Worm (Caenorhabditis elegans) whole organism, L1 larva: Measurements from ENCODE around the gene flwr-1.
A peak's percentile ranks its signal among the peaks of the same experiment; 100 is the strongest.

Experiments used
- C04F5.9 ChIP-seq: sonication (generic microtip); optimal IDR thresholded peaks from 2 replicates; lab custom pipeline; 2016; ENCODE audit warnings: missing genetic modification characterization, missing compliant biosample characterization
- C34B4.2 ChIP-seq: sonication (generic microtip); optimal IDR thresholded peaks from 2 replicates; lab custom pipeline; 2017; ENCODE audit warnings: mild to moderate bottlenecking, missing genetic modification characterization, missing compliant biosample characterization
- Y116A8C.19 ChIP-seq: sonication (generic microtip); optimal IDR thresholded peaks from 2 replicates; lab custom pipeline; 2016; ENCODE audit warnings: missing compliant biosample characterization, missing genetic modification characterization, borderline replicate concordance
- aha-1 ChIP-seq: fragments of 150-350 bp; optimal IDR thresholded peaks from 2 replicates; lab custom pipeline; 2014; ENCODE audit warnings: missing biosample characterization, missing genetic modification characterization
- alr-1 ChIP-seq: fragments of 200-800 bp; sonication (Bioruptor generic); optimal IDR thresholded peaks from 2 replicates; lab custom pipeline; 2018; ENCODE audit warnings: borderline replicate concordance, mild to moderate bottlenecking, missing genetic modification characterization, missing compliant biosample characterization
- ama-1 ChIP-seq: fragments of 150-350 bp; optimal IDR thresholded peaks from 2 replicates; lab custom pipeline; 2014
- ceh-63 ChIP-seq: fragments of 200-800 bp; sonication (Bioruptor generic); optimal IDR thresholded peaks from 2 replicates; lab custom pipeline; 2018; ENCODE audit warnings: mild to moderate bottlenecking, missing genetic modification characterization, missing compliant biosample characterization
- ceh-8 ChIP-seq: fragments of 200-800 bp; sonication (Bioruptor generic); optimal IDR thresholded peaks from 2 replicates; lab custom pipeline; 2018; ENCODE audit warnings: mild to moderate bottlenecking, missing genetic modification characterization, moderate library complexity, missing compliant biosample characterization
- ceh-88 ChIP-seq: fragments of 200-800 bp; sonication (Bioruptor generic); IDR thresholded peaks from 2 replicates; pipeline ENCODE4 v1.3.6; 2022; ENCODE audit warnings: missing genetic modification characterization, missing compliant biosample characterization
- dsc-1 ChIP-seq: sonication (generic microtip); optimal IDR thresholded peaks from 2 replicates; lab custom pipeline; 2016; ENCODE audit warnings: mild to moderate bottlenecking, missing genetic modification characterization, missing compliant biosample characterization
- efl-3 ChIP-seq: fragments of 200-800 bp; sonication (Bioruptor generic); optimal IDR thresholded peaks from 2 replicates; lab custom pipeline; 2018; ENCODE audit warnings: mild to moderate bottlenecking, missing genetic modification characterization, missing compliant biosample characterization
- egl-13 ChIP-seq: sonication (generic microtip); optimal IDR thresholded peaks from 2 replicates; lab custom pipeline; 2016; ENCODE audit warnings: missing genotype, missing genetic modification reagents, missing genetic modification characterization, missing compliant biosample characterization
- egl-27 ChIP-seq, 2 experiments: fragments of 150-350 bp in 1 of 2; sonication (generic microtip); optimal IDR thresholded peaks; 3 replicates each; lab custom pipeline; 2017 to 2018; ENCODE audit warnings: missing biosample characterization in 2 of 2, missing genetic modification characterization in 2 of 2, missing genetic modification reagents in 2 of 2
- elt-3 ChIP-seq, 6 experiments: fragments of 150-350 bp in 1 of 6; sonication (generic microtip); optimal IDR thresholded peaks; 2 replicates each; lab custom pipeline; 2017 to 2018; ENCODE audit warnings: missing biosample characterization in 6 of 6, missing genetic modification characterization in 6 of 6, inconsistent platforms in 1 of 6
- fkh-10 ChIP-seq: sonication (generic microtip); optimal IDR thresholded peaks from 2 replicates; lab custom pipeline; 2017; ENCODE audit warnings: missing biosample characterization, missing genetic modification reagents, missing genetic modification characterization
- hlh-17 ChIP-seq: fragments of 200-800 bp; sonication (Bioruptor generic); optimal IDR thresholded peaks from 2 replicates; lab custom pipeline; 2018; ENCODE audit warnings: missing genetic modification characterization, mild to moderate bottlenecking, missing compliant biosample characterization, moderate library complexity, borderline replicate concordance
- hlh-4 ChIP-seq: sonication (generic microtip); optimal IDR thresholded peaks from 2 replicates; lab custom pipeline; 2016; ENCODE audit warnings: mild to moderate bottlenecking, missing genetic modification characterization, missing compliant biosample characterization
- irx-1 ChIP-seq: sonication (generic microtip); optimal IDR thresholded peaks from 2 replicates; lab custom pipeline; 2016; ENCODE audit warnings: missing genetic modification characterization, missing compliant biosample characterization
- jun-1 ChIP-seq: fragments of 150-350 bp; optimal IDR thresholded peaks from 2 replicates; lab custom pipeline; 2014; ENCODE audit warnings: missing biosample characterization, missing genetic modification reagents, missing genetic modification characterization
- lin-39 ChIP-seq: fragments of 150-350 bp; optimal IDR thresholded peaks from 2 replicates; lab custom pipeline; 2014; ENCODE audit warnings: missing biosample characterization, missing genetic modification reagents, missing genetic modification characterization
- mdl-1 ChIP-seq, 2 experiments: fragments of 150-350 bp; optimal IDR thresholded peaks; 2 replicates each; lab custom pipeline; 2014 to 2017; ENCODE audit warnings: missing biosample characterization in 2 of 2, missing genetic modification characterization in 2 of 2, inconsistent platforms in 1 of 2
- mep-1 ChIP-seq: fragments of 150-350 bp; optimal IDR thresholded peaks from 2 replicates; lab custom pipeline; 2014; ENCODE audit warnings: missing biosample characterization, missing genetic modification characterization
- nhr-11 ChIP-seq: fragments of 150-350 bp; optimal IDR thresholded peaks from 2 replicates; lab custom pipeline; 2014; ENCODE audit warnings: missing biosample characterization, missing genetic modification characterization
- nhr-19 ChIP-seq: fragments of 200-800 bp; sonication (Bioruptor generic); conservative IDR thresholded peaks from 2 replicates; pipeline ENCODE4 v1.3.6; 2022; ENCODE audit warnings: missing genetic modification characterization, missing compliant biosample characterization
- nhr-20 ChIP-seq: sonication (generic microtip); optimal IDR thresholded peaks from 2 replicates; lab custom pipeline; 2016; ENCODE audit warnings: mild to moderate bottlenecking, missing genetic modification characterization, missing compliant biosample characterization
- nhr-237 ChIP-seq: fragments of 150-350 bp; optimal IDR thresholded peaks from 2 replicates; lab custom pipeline; 2014; ENCODE audit warnings: missing biosample characterization, missing genetic modification characterization
- nhr-28 ChIP-seq: fragments of 150-350 bp; optimal IDR thresholded peaks from 2 replicates; lab custom pipeline; 2014; ENCODE audit warnings: missing biosample characterization, missing genetic modification characterization
- nhr-71 ChIP-seq: sonication (generic microtip); optimal IDR thresholded peaks from 2 replicates; lab custom pipeline; 2016; ENCODE audit warnings: mild to moderate bottlenecking, missing genetic modification characterization, moderate library complexity, missing compliant biosample characterization
- nhr-76 ChIP-seq: sonication (generic microtip); optimal IDR thresholded peaks from 2 replicates; lab custom pipeline; 2017; ENCODE audit warnings: missing biosample characterization, missing genetic modification characterization
- nhr-84 ChIP-seq: sonication (generic microtip); optimal IDR thresholded peaks from 2 replicates; lab custom pipeline; 2017; ENCODE audit warnings: missing biosample characterization, missing genetic modification characterization
- nhr-85 ChIP-seq: sonication (generic microtip); peaks from one replicate; lab custom pipeline; 2016; ENCODE audit warnings: missing genetic modification characterization, inconsistent platforms, missing compliant biosample characterization
- pag-3 ChIP-seq: sonication (generic microtip); optimal IDR thresholded peaks from 2 replicates; lab custom pipeline; 2017; ENCODE audit warnings: missing genetic modification characterization, mild to moderate bottlenecking, missing compliant biosample characterization, antibody characterized with exemption, borderline replicate concordance; ENCODE audit not compliant: insufficient read depth
- pax-3 ChIP-seq: fragments of 200-800 bp; sonication (Bioruptor generic); optimal IDR thresholded peaks from 2 replicates; lab custom pipeline; 2018; ENCODE audit warnings: mild to moderate bottlenecking, missing genetic modification characterization, moderate library complexity, missing compliant biosample characterization
- rnt-1 ChIP-seq: sonication (generic microtip); optimal IDR thresholded peaks from 2 replicates; lab custom pipeline; 2016; ENCODE audit warnings: mild to moderate bottlenecking, missing genetic modification characterization, moderate library complexity, missing compliant biosample characterization
- snpc-4 ChIP-seq: fragments of 150-350 bp; optimal IDR thresholded peaks from 2 replicates; lab custom pipeline; 2014; ENCODE audit warnings: missing biosample characterization, missing genetic modification characterization
- sox-4 ChIP-seq: sonication (generic microtip); optimal IDR thresholded peaks from 2 replicates; lab custom pipeline; 2016; ENCODE audit warnings: missing genetic modification characterization, missing compliant biosample characterization
- sup-37 ChIP-seq: fragments of 200-800 bp; sonication (Bioruptor generic); optimal IDR thresholded peaks from 2 replicates; lab custom pipeline; 2018; ENCODE audit warnings: mild to moderate bottlenecking, missing genetic modification characterization, missing compliant biosample characterization
- tbx-2 ChIP-seq: sonication (generic microtip); optimal IDR thresholded peaks from 2 replicates; lab custom pipeline; 2016; ENCODE audit warnings: missing genetic modification characterization, missing compliant biosample characterization
- unc-30 ChIP-seq: sonication (generic microtip); optimal IDR thresholded peaks from 2 replicates; lab custom pipeline; 2017; ENCODE audit warnings: missing biosample characterization, missing genetic modification characterization
- unc-62 ChIP-seq: fragments of 150-350 bp; optimal IDR thresholded peaks from 2 replicates; lab custom pipeline; 2014; ENCODE audit warnings: missing biosample characterization, missing genetic modification reagents, missing genetic modification characterization
- vab-15 ChIP-seq: sonication (generic microtip); optimal IDR thresholded peaks from 2 replicates; lab custom pipeline; 2017; ENCODE audit warnings: missing genotype, mild to moderate bottlenecking, missing genetic modification characterization, missing compliant biosample characterization
- xbp-1 ChIP-seq: sonication (generic microtip); optimal IDR thresholded peaks from 2 replicates; lab custom pipeline; 2016; ENCODE audit warnings: missing genetic modification characterization, missing compliant biosample characterization
- zag-1 ChIP-seq: fragments of 150-350 bp; optimal IDR thresholded peaks from 2 replicates; lab custom pipeline; 2014; ENCODE audit warnings: missing biosample characterization, missing genetic modification characterization
- ztf-4 ChIP-seq: fragments of 150-350 bp; optimal IDR thresholded peaks from 2 replicates; lab custom pipeline; 2014; ENCODE audit warnings: missing biosample characterization, missing genetic modification characterization

flwr-1 gene

DNA sequence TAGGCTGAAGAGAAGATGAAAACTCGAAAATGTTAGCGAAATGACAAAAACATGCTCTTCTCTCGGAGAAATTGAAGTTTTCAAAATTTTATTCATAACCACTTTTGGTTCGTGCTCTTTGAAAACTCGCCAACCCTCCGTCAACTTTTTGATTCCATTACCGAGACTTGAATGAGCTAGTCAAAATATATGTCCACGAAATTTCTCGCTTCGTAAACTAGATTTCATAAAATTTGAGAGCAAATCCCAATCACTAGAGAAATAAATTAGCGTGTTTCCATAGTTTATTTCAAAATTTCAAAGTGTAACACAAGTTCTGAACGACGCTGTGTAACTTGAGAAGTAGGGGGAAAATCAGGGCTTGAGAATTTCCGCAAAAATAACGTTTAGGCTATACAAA is 23.7 kb upstream of the flwr-1 start:
- TF ChIP-seq nhr-85 (tag; lab: Kevin White, UChicago): peak; percentile 14
- TF ChIP-seq rnt-1: no peak
- no peak for TF ChIP-seq dsc-1
- no peak for TF ChIP-seq mep-1
- TF ChIP-seq fkh-10: peak; percentile 8
- no peak for TF ChIP-seq sox-4 (tag; lab: Kevin White, UChicago)
- no peak for TF ChIP-seq hlh-17 (GFP tag; lab: Kevin White, UChicago)
- TF ChIP-seq, all 84 proteins: peak for 2

DNA sequence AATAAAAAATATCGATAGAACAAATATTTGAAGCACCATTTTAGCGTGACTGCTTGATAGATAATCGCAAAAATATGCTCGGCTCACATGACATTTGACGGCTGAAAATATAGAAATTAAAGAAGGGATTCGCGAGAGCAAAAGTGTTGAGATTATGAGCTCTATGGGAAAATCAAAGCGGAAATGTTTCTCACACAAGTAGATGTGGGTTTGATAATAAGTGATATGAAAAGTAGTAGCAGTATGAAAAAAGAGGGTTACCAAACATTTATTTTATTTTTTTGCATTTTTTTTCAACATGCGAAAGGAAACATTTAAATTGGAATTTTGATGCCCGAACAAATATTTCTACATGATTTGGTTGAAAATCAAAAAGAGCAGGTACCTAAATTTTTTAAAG is 21.2 kb upstream of the flwr-1 start, which contains the start of gene iglr-1:
iglr-1 (minus strand) TSS at position 101 of the 400 bp plus-strand sequence.
- TF ChIP-seq pag-3 (tag; lab: Kevin White, UChicago) (no peak), hlh-17 (GFP tag; lab: Kevin White, UChicago) (no peak), alr-1 (tag; lab: Kevin White, UChicago) (no peak), nhr-84 (tag; lab: Kevin White, UChicago) (no peak), snpc-4 (tag; lab: Kevin White, UChicago) (no peak), unc-62 (no peak), egl-27 (tag; optimal IDR thresholded peaks at IDR 0.05; lab: Kevin White, UChicago) (no peak)

DNA sequence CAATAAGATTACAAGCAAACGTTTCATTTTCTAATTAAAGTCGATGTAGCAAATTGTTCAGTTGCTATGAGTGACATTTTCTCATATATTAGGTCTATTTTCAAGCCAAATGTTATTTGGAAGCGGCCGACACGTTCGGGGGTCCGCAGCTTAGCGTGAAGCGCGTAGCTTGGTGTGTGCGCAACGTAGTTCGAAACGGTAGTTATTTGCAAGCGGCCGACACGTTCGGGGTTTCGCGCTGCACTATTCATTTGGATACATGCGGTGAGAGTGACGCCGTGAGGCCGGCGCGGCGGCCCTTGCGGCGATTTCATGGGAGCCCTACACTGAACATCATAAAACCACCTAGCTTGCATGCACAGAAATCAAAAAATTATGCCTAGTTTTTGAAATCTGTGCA is 18.1 kb upstream of the flwr-1 start:
- peak; percentile 83 for TF ChIP-seq snpc-4 (tag; lab: Kevin White, UChicago)
- TF ChIP-seq rnt-1: peak; percentile 17
- peak; percentile 26 for TF ChIP-seq nhr-85 (tag; lab: Kevin White, UChicago)
- TF ChIP-seq egl-13 (tag; lab: Kevin White, UChicago): no peak
- TF ChIP-seq C04F5.9 (tag; lab: Kevin White, UChicago): no peak

DNA sequence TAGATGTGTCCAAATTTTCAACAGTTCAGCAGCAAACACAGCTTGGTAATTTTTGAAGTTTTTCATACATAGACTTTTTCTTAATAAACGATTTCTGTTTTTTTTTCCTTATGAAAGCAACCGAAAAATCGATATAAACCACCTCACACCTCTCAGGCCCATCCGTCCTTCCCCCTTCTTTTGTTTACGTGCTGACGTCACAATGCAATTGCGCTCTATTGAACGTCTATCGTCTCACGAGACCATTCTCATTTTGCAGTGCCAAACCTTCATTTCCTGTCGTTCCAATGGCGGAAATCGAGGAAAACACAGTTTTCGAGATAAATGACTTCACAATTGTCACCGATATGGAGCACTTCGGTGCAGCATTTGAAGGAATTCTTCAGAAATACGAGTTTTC is 13.2 kb upstream of the flwr-1 start, which contains the start of gene rbg-1:
rbg-1 (plus strand) TSS at position 260 of the 400 bp plus-strand sequence.
- TF ChIP-seq C34B4.2 (tag; lab: Kevin White, UChicago) (no peak), efl-3 (GFP tag; lab: Kevin White, UChicago) (no peak), nhr-84 (tag; lab: Kevin White, UChicago) (no peak), irx-1 (tag; lab: Kevin White, UChicago) (no peak), snpc-4 (tag; lab: Kevin White, UChicago) (peak; percentile 64), tbx-2 (tag; lab: Kevin White, UChicago) (peak; percentile 61), ztf-4 (tag; lab: Kevin White, UChicago) (no peak), mdl-1 (tag; optimal IDR thresholded peaks at IDR 0.05; lab: Kevin White, UChicago) (peak in 1 of 2 experiments; percentile 80), dsc-1 (peak; percentile 14), ama-1 (lab: Kevin White, UChicago) (peak; percentile 5), egl-27 (tag; optimal IDR thresholded peaks at IDR 0.05; lab: Kevin White, UChicago) (no peak), mep-1 (peak; percentile 89), jun-1 (tag; lab: Kevin White, UChicago) (peak; percentile 20), ceh-63 (no peak), nhr-71 (tag; lab: Kevin White, UChicago) (peak; percentile 84), zag-1 (tag; lab: Kevin White, UChicago) (no peak), fkh-10 (peak; percentile 13), egl-13 (tag; lab: Kevin White, UChicago) (no peak), nhr-19 (GFP tag; lab: Robert Waterston, UW) (peak; percentile 60), nhr-237 (tag; lab: Kevin White, UChicago) (no peak), pag-3 (tag; lab: Kevin White, UChicago) (no peak), hlh-17 (GFP tag; lab: Kevin White, UChicago) (no peak), ceh-8 (GFP tag; lab: Kevin White, UChicago) (no peak), sup-37 (GFP tag; lab: Kevin White, UChicago) (no peak), lin-39 (tag; lab: Kevin White, UChicago) (no peak), nhr-28 (tag; lab: Kevin White, UChicago) (no peak), aha-1 (no peak), nhr-11 (tag; lab: Kevin White, UChicago) (no peak), nhr-76 (tag; lab: Kevin White, UChicago) (no peak), alr-1 (tag; lab: Kevin White, UChicago) (no peak), hlh-4 (tag; lab: Kevin White, UChicago) (no peak), sox-4 (tag; lab: Kevin White, UChicago) (no peak), xbp-1 (peak; percentile 84), pax-3 (tag; lab: Kevin White, UChicago) (no peak), unc-30 (tag; lab: Kevin White, UChicago) (no peak), elt-3 (tag; optimal IDR thresholded peaks at IDR 0.05; lab: Kevin White, UChicago) (peak in 2 of 6 experiments; percentile 41 to 55), nhr-20 (tag; lab: Kevin White, UChicago) (peak; percentile 78), vab-15 (tag; lab: Kevin White, UChicago) (no peak), ceh-88 (no peak), nhr-85 (tag; lab: Kevin White, UChicago) (peak; percentile 89), Y116A8C.19 (no peak)
